In genomic region chrIV:4445711-4446290, ce11 we compare ENCODE assay signal across 3 worm cellular contexts.
TF ChIP-seq lines count a peak whose summit lies in the region.

wapl-1 (minus strand) TSS chrIV:4445740.
htz-1 (plus strand) TSS chrIV:4446216.

TF ChIP-seq in whole organism, L2 larva, 48 proteins besides CTCF, POLR2A, EP300 and RAD21 (continued from another document):
- TF ChIP-seq nhr-10 (tag; optimal IDR thresholded peaks at IDR 0.05; lab: Kevin White, UChicago) (peak; percentile 59), ztf-4 (tag; optimal IDR thresholded peaks at IDR 0.05; lab: Kevin White, UChicago) (peak; percentile 96), nhr-23 (tag; optimal IDR thresholded peaks at IDR 0.05; lab: Kevin White, UChicago) (no peak), sma-3 (GFP tag; optimal IDR thresholded peaks at IDR 0.05; lab: Kevin White, UChicago) (peak; percentile 97), sem-4 (tag; optimal IDR thresholded peaks at IDR 0.05; lab: Kevin White, UChicago) (peak; percentile 94), aly-2 (tag; optimal IDR thresholded peaks at IDR 0.05; lab: Kevin White, UChicago) (no peak), mdl-1 (tag; optimal IDR thresholded peaks at IDR 0.05; lab: Kevin White, UChicago) (peak; percentile 29 to 67), lsy-2 (tag; optimal IDR thresholded peaks at IDR 0.05; lab: Kevin White, UChicago) (peak; percentile 99), R02D3.7 (tag; optimal IDR thresholded peaks at IDR 0.05; lab: Kevin White, UChicago) (peak; percentile 95), ama-1 (optimal IDR thresholded peaks at IDR 0.05; lab: Kevin White, UChicago) (peak; percentile 78), blmp-1 (tag; optimal IDR thresholded peaks at IDR 0.05; lab: Kevin White, UChicago; ENCODE audit: insufficient read depth) (peak; percentile 72), alr-1 (tag; optimal IDR thresholded peaks at IDR 0.05; lab: Kevin White, UChicago) (no peak), unc-55 (GFP tag; optimal IDR thresholded peaks at IDR 0.05; lab: Kevin White, UChicago) (peak; percentile 99), peb-1 (tag; optimal IDR thresholded peaks at IDR 0.05; lab: Kevin White, UChicago) (no peak), nhr-6 (tag; optimal IDR thresholded peaks at IDR 0.05; lab: Kevin White, UChicago) (peak; percentile 92), sma-9 (GFP tag; optimal IDR thresholded peaks at IDR 0.05; lab: Kevin White, UChicago) (peak; percentile 97), sma-9 (tag; optimal IDR thresholded peaks at IDR 0.05; lab: Kevin White, UChicago) (no peak), nhr-25 (tag; optimal IDR thresholded peaks at IDR 0.05; lab: Kevin White, UChicago) (peak; percentile 95), dmd-4 (tag; optimal IDR thresholded peaks at IDR 0.05; lab: Kevin White, UChicago) (no peak), nhr-12 (tag; optimal IDR thresholded peaks at IDR 0.05; lab: Kevin White, UChicago) (no peak), egl-27 (tag; optimal IDR thresholded peaks at IDR 0.05; lab: Kevin White, UChicago) (peak; percentile 82), lin-13 (GFP tag; optimal IDR thresholded peaks at IDR 0.05; lab: Kevin White, UChicago) (peak; percentile 97), mbf-1 (tag; optimal IDR thresholded peaks at IDR 0.05; lab: Kevin White, UChicago) (no peak), nhr-237 (tag; optimal IDR thresholded peaks at IDR 0.05; lab: Kevin White, UChicago) (peak; percentile 79), gmeb-1 (tag; optimal IDR thresholded peaks at IDR 0.05; lab: Kevin White, UChicago) (peak; percentile 95), nhr-11 (tag; optimal IDR thresholded peaks at IDR 0.05; lab: Kevin White, UChicago) (no peak)

TF ChIP-seq in whole organism, L4 larva, 104 proteins besides CTCF, POLR2A, EP300 and RAD21 (continued from another document and continues in another):
- TF ChIP-seq Y75B8A.6 (GFP tag; IDR thresholded peaks at IDR 0.05; lab: Robert Waterston, UW) = 0 out of 2 replicates have a peak, but pooled peaks have one; percentile 35
- TF ChIP-seq nhr-237 (tag; optimal IDR thresholded peaks at IDR 0.05; lab: Kevin White, UChicago) = peak; percentile 59
- peak; percentile 94 for TF ChIP-seq rbr-2 (tag; optimal IDR thresholded peaks at IDR 0.05; lab: Kevin White, UChicago)
- TF ChIP-seq mep-1 (tag; optimal IDR thresholded peaks at IDR 0.05; lab: Kevin White, UChicago) = peak; percentile 97
- TF ChIP-seq unc-130 (GFP tag; optimal IDR thresholded peaks at IDR 0.05; lab: Kevin White, UChicago) = peak; percentile 84
- peak; percentile 45; the same call in 1 of the 2 replicates for TF ChIP-seq tra-1 (GFP tag; IDR thresholded peaks at IDR 0.05; lab: Robert Waterston, UW)
- TF ChIP-seq lin-1 (GFP tag; IDR thresholded peaks at IDR 0.05; lab: Robert Waterston, UW) = peak; percentile 48; the same call in 1 of the 2 replicates
- TF ChIP-seq ZK546.5 (tag; optimal IDR thresholded peaks at IDR 0.05; lab: Kevin White, UChicago) = peak; percentile 76 to 97
- TF ChIP-seq snpc-1.2 (GFP tag; IDR thresholded peaks at IDR 0.05; lab: Robert Waterston, UW) = peak; percentile 72
- peak; percentile 87 for TF ChIP-seq duxl-1 (tag; optimal IDR thresholded peaks at IDR 0.05; lab: Kevin White, UChicago; ENCODE audit: poor library complexity)
- TF ChIP-seq saeg-2 (GFP tag; IDR thresholded peaks at IDR 0.05; lab: Robert Waterston, UW) = peak; percentile 88
- no peak for TF ChIP-seq nhr-41 (GFP tag; IDR thresholded peaks at IDR 0.05; lab: Robert Waterston, UW)
- TF ChIP-seq nhr-28 (tag; optimal IDR thresholded peaks at IDR 0.05; lab: Kevin White, UChicago) = peak; percentile 80
- TF ChIP-seq jun-1 (tag; optimal IDR thresholded peaks at IDR 0.05; lab: Kevin White, UChicago) = peak; percentile 75
- TF ChIP-seq aha-1 (tag; lab: Kevin White, UChicago) = peak; percentile 100
- no peak for TF ChIP-seq lim-7 (GFP tag; IDR thresholded peaks at IDR 0.05; lab: Robert Waterston, UW)
- TF ChIP-seq mdl-1 (tag; optimal IDR thresholded peaks at IDR 0.05; lab: Kevin White, UChicago) = peak in 1 of 2 experiments; percentile 81
- TF ChIP-seq lin-39 (tag; optimal IDR thresholded peaks at IDR 0.05; lab: Kevin White, UChicago) = no peak
- peak; percentile 98 for TF ChIP-seq T26A8.4 (GFP tag; IDR thresholded peaks at IDR 0.05; lab: Robert Waterston, UW)
- TF ChIP-seq gei-8 (GFP tag; optimal IDR thresholded peaks at IDR 0.05; lab: Kevin White, UChicago) = peak; percentile 31
- peak; percentile 77 for TF ChIP-seq madf-9 (GFP tag; conservative IDR thresholded peaks at IDR 0.05; lab: Robert Waterston, UW)
- TF ChIP-seq dve-1 (tag; optimal IDR thresholded peaks at IDR 0.05; lab: Kevin White, UChicago; ENCODE audit: insufficient read depth) = peak; percentile 98
- TF ChIP-seq ctbp-1 (GFP tag; IDR thresholded peaks at IDR 0.05; lab: Robert Waterston, UW) = peak; percentile 84
- TF ChIP-seq hlh-11 (tag; optimal IDR thresholded peaks at IDR 0.05; lab: Kevin White, UChicago) = peak; percentile 92
- TF ChIP-seq Y5F2A.4 (GFP tag; optimal IDR thresholded peaks at IDR 0.05; lab: Kevin White, UChicago) = no peak
- no peak for TF ChIP-seq daf-19 (GFP tag; conservative IDR thresholded peaks at IDR 0.05; lab: Robert Waterston, UW)
- TF ChIP-seq ama-1 (optimal IDR thresholded peaks at IDR 0.05; lab: Kevin White, UChicago) = peak; percentile 88
- TF ChIP-seq ceh-28 (tag; optimal IDR thresholded peaks at IDR 0.05; lab: Kevin White, UChicago) = peak; percentile 18
- no peak for TF ChIP-seq T20F7.1 (GFP tag; optimal IDR thresholded peaks at IDR 0.05; lab: Kevin White, UChicago)
- peak; percentile 42; the same call in 1 of the 2 replicates for TF ChIP-seq set-16 (GFP tag; IDR thresholded peaks at IDR 0.05; lab: Robert Waterston, UW)
- peak; percentile 18 for TF ChIP-seq zip-2 (tag; optimal IDR thresholded peaks at IDR 0.05; lab: Kevin White, UChicago)
- no peak for TF ChIP-seq daf-8 (GFP tag; IDR thresholded peaks at IDR 0.05; lab: Robert Waterston, UW)
- TF ChIP-seq mxl-2 (GFP tag; conservative IDR thresholded peaks at IDR 0.05; lab: Robert Waterston, UW) = 0 out of 2 replicates have a peak, but pooled peaks have one; percentile 13
- TF ChIP-seq lin-38 (GFP tag; IDR thresholded peaks at IDR 0.05; lab: Robert Waterston, UW) = peak; percentile 91
- no peak for TF ChIP-seq egl-27 (tag; optimal IDR thresholded peaks at IDR 0.05; lab: Kevin White, UChicago)
- no peak for TF ChIP-seq ZK337.2 (GFP tag; IDR thresholded peaks at IDR 0.05; lab: Robert Waterston, UW)
- TF ChIP-seq ztf-11 (tag; optimal IDR thresholded peaks at IDR 0.05; lab: Kevin White, UChicago) = no peak
- 0 out of 2 replicates have a peak, but pooled peaks have one; percentile 34 for TF ChIP-seq Y48G9A.11 (GFP tag; IDR thresholded peaks at IDR 0.05; lab: Robert Waterston, UW)
- no peak for TF ChIP-seq tag-97 (GFP tag; IDR thresholded peaks at IDR 0.05; lab: Robert Waterston, UW)
- peak; percentile 92 for TF ChIP-seq dmd-6 (GFP tag; IDR thresholded peaks at IDR 0.05; lab: Robert Waterston, UW)
- TF ChIP-seq daf-16 (GFP tag; optimal IDR thresholded peaks at IDR 0.05; lab: Kevin White, UChicago) = peak in 1 of 2 experiments; percentile 72
- peak; percentile 74 for TF ChIP-seq daf-16 (tag; optimal IDR thresholded peaks at IDR 0.05; lab: Kevin White, UChicago)
- no peak for TF ChIP-seq lir-3 (tag; optimal IDR thresholded peaks at IDR 0.05; lab: Kevin White, UChicago)
- no peak for TF ChIP-seq fos-1 (tag; optimal IDR thresholded peaks at IDR 0.05; lab: Kevin White, UChicago)
- peak; percentile 97 for TF ChIP-seq nhr-6 (tag; optimal IDR thresholded peaks at IDR 0.05; lab: Kevin White, UChicago)
- TF ChIP-seq lin-29 (GFP tag; IDR thresholded peaks at IDR 0.05; lab: Robert Waterston, UW) = peak; percentile 71
- TF ChIP-seq arid-1 (GFP tag; conservative IDR thresholded peaks at IDR 0.05; lab: Robert Waterston, UW) = peak; percentile 87
- peak; percentile 76 for TF ChIP-seq lin-15B (tag; optimal IDR thresholded peaks at IDR 0.05; lab: Kevin White, UChicago)
- TF ChIP-seq fkh-10 (GFP tag; optimal IDR thresholded peaks at IDR 0.05; lab: Kevin White, UChicago) = peak; percentile 96
- peak; percentile 39; the same call in 1 of the 2 replicates for TF ChIP-seq ceh-44 (GFP tag; IDR thresholded peaks at IDR 0.05; lab: Robert Waterston, UW)
- TF ChIP-seq pha-4 (GFP tag; IDR thresholded peaks at IDR 0.05; lab: Robert Waterston, UW) = peak; percentile 88; the same call in 1 of the 2 replicates
- peak; percentile 46 for TF ChIP-seq pha-4 (tag; optimal IDR thresholded peaks at IDR 0.05; lab: Kevin White, UChicago)
- TF ChIP-seq dpl-1 (GFP tag; optimal IDR thresholded peaks at IDR 0.05; lab: Kevin White, UChicago) = peak; percentile 98

TF ChIP-seq in whole organism, late embryonic, 69 proteins besides CTCF, POLR2A, EP300 and RAD21 (continued from another document):
- TF ChIP-seq ceh-34 (tag; optimal IDR thresholded peaks at IDR 0.05; lab: Kevin White, UChicago) (peak; percentile 59), sdc-2 (tag; optimal IDR thresholded peaks at IDR 0.05; lab: Kevin White, UChicago) (no peak), hlh-6 (tag; optimal IDR thresholded peaks at IDR 0.05; lab: Kevin White, UChicago) (no peak), ceh-31 (tag; optimal IDR thresholded peaks at IDR 0.05; lab: Kevin White, UChicago) (peak; percentile 67), unc-86 (tag; optimal IDR thresholded peaks at IDR 0.05; lab: Kevin White, UChicago) (peak; percentile 9), dve-1 (tag; optimal IDR thresholded peaks at IDR 0.05; lab: Kevin White, UChicago) (peak; percentile 73), pax-1 (tag; optimal IDR thresholded peaks at IDR 0.05; lab: Kevin White, UChicago) (peak; percentile 61), pag-3 (tag; optimal IDR thresholded peaks at IDR 0.05; lab: Kevin White, UChicago; ENCODE audit: borderline replicate concordance) (no peak)
